Worm (Caenorhabditis elegans) whole organism, late embryonic: Measurements from ENCODE around the gene ptr-15.

Experiments used
- C08G9.2 ChIP-seq: sonication (generic microtip); optimal IDR thresholded peaks from 2 replicates; lab custom pipeline; 2016; ENCODE audit warnings: mild to moderate bottlenecking, missing genetic modification characterization, moderate library complexity, missing compliant biosample characterization
- F13H6.1 ChIP-seq: sonication (generic microtip); optimal IDR thresholded peaks from 2 replicates; lab custom pipeline; 2016; ENCODE audit warnings: missing genetic modification characterization, missing compliant biosample characterization
- K09A11.1 ChIP-seq: sonication (generic microtip); optimal IDR thresholded peaks from 2 replicates; lab custom pipeline; 2017; ENCODE audit warnings: antibody characterized with exemption, mild to moderate bottlenecking, missing genetic modification characterization, missing compliant biosample characterization; ENCODE audit not compliant: insufficient read depth
- ahr-1 ChIP-seq: sonication (generic microtip); optimal IDR thresholded peaks from 2 replicates; lab custom pipeline; 2016; ENCODE audit warnings: missing genetic modification characterization, missing compliant biosample characterization
- ama-1 ChIP-seq: fragments of 150-350 bp; optimal IDR thresholded peaks from 2 replicates; lab custom pipeline; 2014
- ceh-19 ChIP-seq: fragments of 200-800 bp; sonication (Bioruptor generic); optimal IDR thresholded peaks from 2 replicates; lab custom pipeline; 2018; ENCODE audit warnings: mild to moderate bottlenecking, missing genetic modification characterization, missing compliant biosample characterization
- ceh-22 ChIP-seq: sonication (generic microtip); optimal IDR thresholded peaks from 2 replicates; lab custom pipeline; 2017; ENCODE audit warnings: missing biosample characterization, missing genetic modification characterization
- ceh-24 ChIP-seq: sonication (generic microtip); optimal IDR thresholded peaks from 2 replicates; lab custom pipeline; 2016; ENCODE audit warnings: mild to moderate bottlenecking, missing genetic modification characterization, missing compliant biosample characterization
- ceh-31 ChIP-seq: sonication (generic microtip); optimal IDR thresholded peaks from 2 replicates; lab custom pipeline; 2016; ENCODE audit warnings: missing genetic modification characterization, missing compliant biosample characterization
- ceh-9 ChIP-seq: sonication (generic microtip); optimal IDR thresholded peaks from 2 replicates; lab custom pipeline; 2016; ENCODE audit warnings: mild to moderate bottlenecking, missing genetic modification characterization, inconsistent platforms, missing compliant biosample characterization
- dve-1 ChIP-seq: sonication (generic microtip); optimal IDR thresholded peaks from 2 replicates; lab custom pipeline; 2017; ENCODE audit warnings: antibody characterized with exemption, mild to moderate bottlenecking, missing genetic modification characterization, missing compliant biosample characterization
- fkh-10 ChIP-seq: fragments of 150-350 bp; optimal IDR thresholded peaks from 2 replicates; lab custom pipeline; 2014; ENCODE audit warnings: missing biosample characterization, missing genetic modification reagents, missing genetic modification characterization
- hlh-13 ChIP-seq: fragments of 200-800 bp; sonication (Bioruptor generic); optimal IDR thresholded peaks from 2 replicates; lab custom pipeline; 2018; ENCODE audit warnings: mild to moderate bottlenecking, missing genetic modification characterization, missing compliant biosample characterization
- hlh-15 ChIP-seq: sonication (generic microtip); optimal IDR thresholded peaks from 2 replicates; lab custom pipeline; 2016; ENCODE audit warnings: missing genetic modification characterization, missing compliant biosample characterization
- hlh-30 ChIP-seq: sonication (generic microtip); optimal IDR thresholded peaks from 2 replicates; lab custom pipeline; 2017; ENCODE audit warnings: antibody characterized with exemption, missing genetic modification characterization, missing compliant biosample characterization; ENCODE audit not compliant: insufficient read depth
- hlh-6 ChIP-seq: sonication (generic microtip); optimal IDR thresholded peaks from 2 replicates; lab custom pipeline; 2016; ENCODE audit warnings: missing genotype, missing genetic modification characterization, missing compliant biosample characterization
- hlh-8 ChIP-seq: sonication (generic microtip); optimal IDR thresholded peaks from 2 replicates; lab custom pipeline; 2016; ENCODE audit warnings: missing genotype, missing genetic modification characterization, missing compliant biosample characterization
- madf-2 ChIP-seq: sonication (generic microtip); optimal IDR thresholded peaks from 2 replicates; lab custom pipeline; 2017; ENCODE audit warnings: missing genetic modification characterization, missing compliant biosample characterization
- nfya-1 ChIP-seq: sonication (generic microtip); optimal IDR thresholded peaks from 2 replicates; lab custom pipeline; 2017; ENCODE audit warnings: missing genetic modification characterization, mild to moderate bottlenecking, missing compliant biosample characterization, antibody characterized with exemption, moderate library complexity
- nhr-232 ChIP-seq: sonication (generic microtip); optimal IDR thresholded peaks from 2 replicates; lab custom pipeline; 2016; ENCODE audit warnings: missing genetic modification characterization, missing compliant biosample characterization
- pag-3 ChIP-seq: sonication (generic microtip); optimal IDR thresholded peaks from 2 replicates; lab custom pipeline; 2016; ENCODE audit warnings: missing compliant biosample characterization, missing genetic modification characterization, borderline replicate concordance
- pax-1 ChIP-seq: fragments of 150-350 bp; optimal IDR thresholded peaks from 2 replicates; lab custom pipeline; 2014; ENCODE audit warnings: missing biosample characterization, missing genetic modification characterization
- pha-2 ChIP-seq: sonication (generic microtip); optimal IDR thresholded peaks from 2 replicates; lab custom pipeline; 2017; ENCODE audit warnings: mild to moderate bottlenecking, missing genetic modification characterization, missing compliant biosample characterization
- pros-1 ChIP-seq: fragments of 150-350 bp; optimal IDR thresholded peaks from 2 replicates; lab custom pipeline; 2014; ENCODE audit warnings: missing biosample characterization, missing genetic modification reagents, missing genetic modification characterization
- ref-2 ChIP-seq: sonication (generic microtip); optimal IDR thresholded peaks from 2 replicates; lab custom pipeline; 2016; ENCODE audit warnings: missing genetic modification characterization, missing compliant biosample characterization
- sox-2 ChIP-seq: fragments of 200-800 bp; sonication (Bioruptor generic); IDR thresholded peaks from 2 replicates; pipeline ENCODE4 v1.3.6; 2022; ENCODE audit warnings: missing genetic modification reagents, missing genetic modification characterization, missing compliant biosample characterization
- ttx-3 ChIP-seq: sonication (generic microtip); optimal IDR thresholded peaks from 2 replicates; lab custom pipeline; 2016; ENCODE audit warnings: missing genetic modification reagents, missing genetic modification characterization, missing compliant biosample characterization
- unc-42 ChIP-seq: sonication (generic microtip); optimal IDR thresholded peaks from 2 replicates; lab custom pipeline; 2016; ENCODE audit warnings: missing genotype, missing genetic modification characterization, missing compliant biosample characterization
- unc-55 ChIP-seq: sonication (generic microtip); optimal IDR thresholded peaks from 2 replicates; lab custom pipeline; 2017; ENCODE audit warnings: missing biosample characterization, missing genetic modification reagents, missing genetic modification characterization
- unc-86 ChIP-seq: sonication (generic microtip); optimal IDR thresholded peaks from 2 replicates; lab custom pipeline; 2016; ENCODE audit warnings: missing genetic modification characterization, missing compliant biosample characterization
- zip-5 ChIP-seq: sonication (generic microtip); optimal IDR thresholded peaks from 2 replicates; lab custom pipeline; 2016; ENCODE audit warnings: missing genetic modification characterization, missing compliant biosample characterization
- ztf-16 ChIP-seq: sonication (generic microtip); optimal IDR thresholded peaks from 2 replicates; lab custom pipeline; 2017; ENCODE audit warnings: missing genetic modification characterization, missing compliant biosample characterization

Gene ptr-15

DNA sequence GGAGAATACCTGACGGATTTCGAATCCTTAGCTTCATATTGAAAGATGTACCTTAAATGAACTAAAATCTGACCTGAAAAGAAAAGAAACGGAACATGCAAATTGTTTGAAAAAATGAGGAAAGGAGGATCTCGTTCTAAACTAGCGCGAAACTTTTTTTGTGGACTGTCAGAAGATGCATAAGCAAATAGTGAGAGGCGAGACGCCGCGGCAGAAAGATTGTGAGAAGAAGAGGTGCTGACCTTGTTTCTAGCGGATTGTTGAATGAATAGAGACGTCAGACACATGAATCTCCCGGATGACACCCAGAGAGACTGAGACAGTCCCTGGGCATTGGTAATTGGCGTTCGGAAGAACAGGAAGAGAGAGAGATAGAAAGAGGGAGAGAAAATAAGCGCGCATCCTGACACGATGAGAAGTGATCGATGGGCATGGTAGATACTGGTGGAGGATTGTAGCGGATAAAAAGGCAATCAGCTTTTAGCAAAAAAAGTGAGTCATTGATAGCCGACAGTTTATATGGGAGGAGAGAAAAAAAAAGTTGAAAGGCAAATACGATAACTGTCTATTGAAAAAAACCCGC is at the start of gene ptr-15:
Gene ptr-15 (minus strand): TSS at position 51 of the 583 bp plus-strand sequence.
- TF ChIP-seq unc-55 (GFP tag; lab: Kevin White, UChicago) (peak; percentile 30), ceh-19 (GFP tag; lab: Kevin White, UChicago) (no peak), nfya-1 (peak; percentile 11), madf-2 (no peak), ceh-31 (no peak), pros-1 (tag; lab: Kevin White, UChicago) (peak; percentile 57), C08G9.2 (no peak)

DNA sequence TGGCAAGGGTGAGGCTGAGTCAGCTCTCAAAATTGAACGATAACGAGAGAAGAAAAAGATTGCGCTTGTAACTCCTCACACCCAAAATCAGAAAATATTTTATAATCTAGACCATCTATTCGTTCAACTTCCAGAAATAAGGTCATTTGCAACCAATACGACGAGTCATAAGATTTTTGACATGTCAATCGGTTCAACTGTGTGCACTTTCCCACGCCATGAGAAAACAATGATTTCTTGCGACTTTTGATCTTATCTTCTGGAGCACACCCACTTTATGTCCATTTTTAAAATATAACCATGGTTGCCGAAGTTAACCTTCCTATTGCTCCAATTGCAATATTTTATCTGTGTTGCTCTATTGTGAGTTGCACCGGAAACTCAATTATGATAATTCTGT is 47.3 kb upstream of the ptr-15 start, which contains the start of gene srsx-32:
Gene srsx-32 (plus strand): TSS at position 301 of the 400 bp plus-strand sequence.
- TF ChIP-seq hlh-13 (GFP tag; lab: Kevin White, UChicago) (no peak), ref-2 (tag; lab: Kevin White, UChicago) (no peak)

DNA sequence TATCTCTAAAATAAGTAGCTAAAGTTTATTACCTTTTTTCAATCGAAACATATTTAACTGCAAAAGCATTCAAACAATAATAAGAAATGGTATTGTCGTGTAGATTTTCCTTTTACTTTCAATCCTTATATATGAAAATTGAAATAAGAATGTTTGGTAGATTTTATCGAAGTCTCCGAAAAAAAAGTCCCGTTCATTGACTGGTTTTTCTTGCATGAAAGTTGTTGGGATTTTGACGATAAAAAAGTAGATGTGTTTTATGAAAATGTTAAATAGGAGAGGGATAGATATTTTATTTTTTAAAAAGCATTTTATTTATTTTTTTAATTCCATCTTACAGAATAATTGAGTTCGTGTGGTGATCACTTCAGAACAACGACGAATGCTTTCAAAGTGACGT is 46.1 kb upstream of the ptr-15 start, which contains the start of gene C33G8.13:
Gene C33G8.13 (minus strand): TSS at position 101 of the 400 bp plus-strand sequence.
- no peak for TF ChIP-seq ceh-22
- no peak for TF ChIP-seq ztf-16
- TF ChIP-seq nfya-1, result no peak
- no peak for TF ChIP-seq hlh-15 (tag; lab: Kevin White, UChicago)
- no peak for TF ChIP-seq ama-1 (lab: Kevin White, UChicago)
- TF ChIP-seq ceh-24 (tag; lab: Kevin White, UChicago), result no peak
- TF ChIP-seq K09A11.1, result no peak
- TF ChIP-seq fkh-10 (GFP tag; lab: Kevin White, UChicago), result no peak
- TF ChIP-seq pha-2 (tag; lab: Kevin White, UChicago), result no peak
- no peak for TF ChIP-seq ceh-9 (tag; lab: Kevin White, UChicago)
- no peak for TF ChIP-seq ahr-1 (tag; lab: Kevin White, UChicago)
- TF ChIP-seq hlh-8 (tag; lab: Kevin White, UChicago), result no peak
- TF ChIP-seq sox-2 (GFP tag; lab: Robert Waterston, UW), result no peak
- TF ChIP-seq pros-1 (tag; lab: Kevin White, UChicago), result no peak
- TF ChIP-seq unc-55 (GFP tag; lab: Kevin White, UChicago), result no peak
- TF ChIP-seq zip-5 (tag; lab: Kevin White, UChicago), result no peak
- no peak for TF ChIP-seq F13H6.1 (tag; lab: Kevin White, UChicago)

DNA sequence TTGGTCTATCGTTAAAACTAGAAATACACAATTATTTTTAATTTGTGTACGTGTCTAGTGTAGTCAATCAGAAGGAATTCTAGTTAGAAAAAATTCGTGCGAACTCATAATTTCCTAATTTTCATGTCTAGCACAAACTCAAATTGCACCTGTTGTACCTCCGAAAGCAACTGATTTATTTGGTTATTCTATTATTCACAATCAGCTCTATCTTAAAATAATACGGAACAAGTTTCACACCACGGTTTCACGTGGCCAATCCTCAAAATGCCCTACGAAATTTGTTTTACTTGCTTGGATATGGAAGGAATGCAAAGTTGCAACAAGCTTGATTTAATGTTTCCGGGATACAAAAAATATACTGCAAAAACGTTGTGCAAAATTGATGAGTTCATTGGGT is 42.8 kb upstream of the ptr-15 start, which contains the start of gene srw-127:
Gene srw-127 (plus strand): TSS at position 301 of the 400 bp plus-strand sequence.
- TF ChIP-seq ref-2 (tag; lab: Kevin White, UChicago) (no peak), pax-1 (tag; lab: Kevin White, UChicago) (no peak), unc-42 (tag; lab: Kevin White, UChicago) (no peak)
- TF ChIP-seq, all 69 proteins: peak for 0

DNA sequence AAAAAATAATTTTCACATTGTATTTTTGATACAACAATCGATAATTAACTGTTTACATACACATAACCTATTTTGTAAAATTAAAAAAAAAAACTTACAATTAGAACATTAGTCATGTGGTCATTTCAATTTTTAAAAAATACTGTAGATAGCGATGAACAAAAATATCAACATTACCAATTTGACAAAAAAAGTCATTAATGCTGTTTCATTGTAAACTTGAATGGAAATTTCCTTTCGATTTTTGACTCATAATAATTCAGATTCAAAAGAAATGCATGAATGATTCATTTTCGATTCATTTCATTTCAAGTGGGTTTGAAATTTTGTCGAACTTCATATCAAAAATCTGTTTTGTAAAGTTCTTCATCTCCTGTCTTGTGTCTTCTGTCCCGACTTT is 39.7 kb upstream of the ptr-15 start, which contains the start of gene C33G8.2:
Gene C33G8.2 (plus strand): TSS at position 301 of the 400 bp plus-strand sequence.
- TF ChIP-seq dve-1 (tag; lab: Kevin White, UChicago) (no peak), ref-2 (tag; lab: Kevin White, UChicago) (no peak), hlh-6 (tag; lab: Kevin White, UChicago) (no peak), unc-86 (no peak), hlh-30 (tag; lab: Kevin White, UChicago) (no peak), ttx-3 (tag; lab: Kevin White, UChicago) (no peak), ceh-22 (no peak), pag-3 (no peak), fkh-10 (GFP tag; lab: Kevin White, UChicago) (no peak), pha-2 (tag; lab: Kevin White, UChicago) (no peak), nhr-232 (tag; lab: Kevin White, UChicago) (no peak)
